Fruit fly (Drosophila melanogaster): ENCODE measurements around the gene Cyp28c1.

Gene Cyp28c1

dm6 chrX:11837926-11838325, 1.5 kb upstream of the Cyp28c1 start, which contains the start of gene CG15741:
CG15741 (minus strand) TSS chrX:11838026.
- TF ChIP-seq achi (GFP tag; optimal IDR thresholded peaks at IDR 0.05) (no peak), CG6792 (GFP tag; optimal IDR thresholded peaks at IDR 0.05) (no peak), Sox14 (GFP tag; optimal IDR thresholded peaks at IDR 0.05) (no peak), CG1621 (tag; optimal IDR thresholded peaks at IDR 0.05) (no peak)

- TF ChIP-seq CG8632 (GFP tag; optimal IDR thresholded peaks at IDR 0.05) (no peak), dsx (GFP tag; optimal IDR thresholded peaks at IDR 0.05; ENCODE audit: poor library complexity, severe bottlenecking) (no peak), CG16779 (tag; optimal IDR thresholded peaks at IDR 0.05) (no peak), Eip78C (GFP tag) (peak; percentile 14), fd85E (GFP tag; optimal IDR thresholded peaks at IDR 0.05) (no peak), CG7368 (GFP tag; optimal IDR thresholded peaks at IDR 0.05) (no peak)
Observed at dm6 chrX:11841702-11842378, 2.4 kb downstream of the Cyp28c1 start.

- TF ChIP-seq net (GFP tag; optimal IDR thresholded peaks at IDR 0.05) (no peak), OdsH (GFP tag; optimal IDR thresholded peaks at IDR 0.05) (peak; percentile 1), Ets96B (tag; optimal IDR thresholded peaks at IDR 0.05) (no peak), svp (GFP tag) (no peak), esn (GFP tag; optimal IDR thresholded peaks at IDR 0.05) (no peak), CG10669 (GFP tag; optimal IDR thresholded peaks at IDR 0.05) (no peak), CG6792 (GFP tag; optimal IDR thresholded peaks at IDR 0.05) (no peak), CG9139 (GFP tag; optimal IDR thresholded peaks at IDR 0.05) (no peak), CG8632 (GFP tag; optimal IDR thresholded peaks at IDR 0.05) (no peak), Gug (GFP tag; IDR thresholded peaks at IDR 0.05) (no peak), Met (GFP tag; optimal IDR thresholded peaks at IDR 0.05) (no peak), CG11762 (GFP tag; optimal IDR thresholded peaks at IDR 0.05; ENCODE audit: insufficient read depth) (no peak), Sox15 (GFP tag; optimal IDR thresholded peaks at IDR 0.05) (no peak), CG6808 (GFP tag; optimal IDR thresholded peaks at IDR 0.05) (no peak), CG10631 (GFP tag; optimal IDR thresholded peaks at IDR 0.05) (no peak), dac (GFP tag; optimal IDR thresholded peaks at IDR 0.05) (no peak), CG7368 (GFP tag; optimal IDR thresholded peaks at IDR 0.05) (no peak), dsx (GFP tag; optimal IDR thresholded peaks at IDR 0.05; ENCODE audit: poor library complexity, severe bottlenecking) (no peak), CG32006 (GFP tag; optimal IDR thresholded peaks at IDR 0.05) (no peak), CG6163 (GFP tag; IDR thresholded peaks at IDR 0.05) (0 out of 3 replicates have a peak, but pooled peaks have one; percentile 24), CG8119 (GFP tag; IDR thresholded peaks at IDR 0.05) (no peak), CG6276 (GFP tag; optimal IDR thresholded peaks at IDR 0.05) (no peak), Eip78C (GFP tag) (peak; percentile 68), fd85E (GFP tag; optimal IDR thresholded peaks at IDR 0.05) (no peak), CG6854 (GFP tag; optimal IDR thresholded peaks at IDR 0.05) (no peak), acj6 (GFP tag; optimal IDR thresholded peaks at IDR 0.05) (no peak), CG8319 (GFP tag; optimal IDR thresholded peaks at IDR 0.05) (no peak), ss (GFP tag; optimal IDR thresholded peaks at IDR 0.05) (no peak), fd59A (GFP tag; optimal IDR thresholded peaks at IDR 0.05) (no peak), Eip93F (GFP tag; optimal IDR thresholded peaks at IDR 0.05) (no peak), Hr4 (GFP tag; optimal IDR thresholded peaks at IDR 0.05) (peak; percentile 4), fkh (GFP tag; optimal IDR thresholded peaks at IDR 0.05) (no peak), CG31627 (GFP tag; optimal IDR thresholded peaks at IDR 0.05) (no peak), spab (GFP tag; optimal IDR thresholded peaks at IDR 0.05) (no peak), CG3032 (tag; optimal IDR thresholded peaks at IDR 0.05) (no peak), Smox (GFP tag; optimal IDR thresholded peaks at IDR 0.05) (no peak), CG15336 (GFP tag; IDR thresholded peaks at IDR 0.05) (peak; percentile 36), cyc (GFP tag; optimal IDR thresholded peaks at IDR 0.05) (no peak), lz (GFP tag; optimal IDR thresholded peaks at IDR 0.05) (no peak), CG1621 (tag; optimal IDR thresholded peaks at IDR 0.05) (no peak)
Observed at dm6 chrX:11846049-11846718, 6.8 kb downstream of the Cyp28c1 start, which contains the start of gene CG15740. CG15740 (minus strand) TSS chrX:11846099.
